Fruit fly (Drosophila melanogaster) whole organism, adult: ENCODE data around the gene sl.

Source experiments
- CG11617 ChIP-seq: fragments of 200-800 bp; sonication (Bioruptor generic); optimal IDR thresholded peaks from 2 replicates; lab custom pipeline; 2017; ENCODE audit warnings: mild to moderate bottlenecking, missing biosample characterization, missing genetic modification reagents, missing genetic modification characterization
- CG12768 ChIP-seq: fragments of 200-800 bp; sonication (Bioruptor generic); optimal IDR thresholded peaks from 2 replicates; lab custom pipeline; 2017; ENCODE audit warnings: missing biosample characterization, missing genetic modification characterization, mild to moderate bottlenecking, moderate library complexity, missing genetic modification reagents
- CG14711 ChIP-seq: fragments of 200-800 bp; sonication (Bioruptor generic); optimal IDR thresholded peaks from 2 replicates; lab custom pipeline; 2018; ENCODE audit warnings: missing biosample characterization, mild to moderate bottlenecking, missing genetic modification characterization, moderate library complexity
- CG1620 ChIP-seq: fragments of 200-800 bp; sonication (Bioruptor generic); optimal IDR thresholded peaks from 2 replicates; lab custom pipeline; 2016; ENCODE audit warnings: missing biosample characterization, missing genetic modification characterization
- CG33017 ChIP-seq: fragments of 200-800 bp; sonication (Bioruptor generic); optimal IDR thresholded peaks from 2 replicates; lab custom pipeline; 2018; ENCODE audit warnings: missing biosample characterization, mild to moderate bottlenecking, missing genetic modification characterization, moderate library complexity
- CG5204 ChIP-seq: fragments of 200-800 bp; sonication (Bioruptor generic); optimal IDR thresholded peaks from 2 replicates; lab custom pipeline; 2016; ENCODE audit warnings: missing biosample characterization, missing genetic modification characterization
- CG7045 ChIP-seq: fragments of 200-800 bp; sonication (Bioruptor generic); optimal IDR thresholded peaks from 2 replicates; lab custom pipeline; 2017; ENCODE audit warnings: missing biosample characterization, mild to moderate bottlenecking, missing genetic modification characterization
- CG7101 ChIP-seq: fragments of 200-800 bp; sonication (Bioruptor generic); optimal IDR thresholded peaks from 2 replicates; lab custom pipeline; 2018; ENCODE audit warnings: missing biosample characterization, mild to moderate bottlenecking, missing genetic modification characterization, moderate library complexity
- Clk ChIP-seq: fragments of 200-800 bp; sonication (Bioruptor generic); optimal IDR thresholded peaks from 2 replicates; lab custom pipeline; 2017; ENCODE audit warnings: missing biosample characterization, missing genetic modification characterization
- Crg-1 ChIP-seq: fragments of 200-800 bp; sonication (Bioruptor generic); optimal IDR thresholded peaks from 2 replicates; lab custom pipeline; 2016; ENCODE audit warnings: missing biosample characterization, missing genetic modification characterization
- Hr96 ChIP-seq: fragments of 200-800 bp; sonication (Bioruptor generic); optimal IDR thresholded peaks from 2 replicates; lab custom pipeline; 2016; ENCODE audit warnings: missing biosample characterization, missing genetic modification characterization
- Mnt ChIP-seq: fragments of 200-800 bp; sonication (Bioruptor generic); optimal IDR thresholded peaks from 2 replicates; lab custom pipeline; 2016; ENCODE audit warnings: missing biosample characterization, mild to moderate bottlenecking, missing genetic modification characterization
- bab1 ChIP-seq: fragments of 200-800 bp; sonication (Bioruptor generic); optimal IDR thresholded peaks from 3 replicates; lab custom pipeline; 2019; ENCODE audit warnings: missing biosample characterization, mild to moderate bottlenecking, missing genetic modification characterization, moderate library complexity
- cic ChIP-seq: fragments of 200-800 bp; sonication (Bioruptor generic); optimal IDR thresholded peaks from 2 replicates; lab custom pipeline; 2017; ENCODE audit warnings: missing biosample characterization, mild to moderate bottlenecking, missing genetic modification characterization, moderate library complexity
- cnc ChIP-seq, 2 experiments: fragments of >200 bp; optimal IDR thresholded peaks; 2 replicates each; lab custom pipeline; 2017
- kay ChIP-seq: fragments of 200-800 bp; sonication (Bioruptor generic); peaks from one replicate; lab custom pipeline; 2016; ENCODE audit warnings: missing biosample characterization, missing genetic modification characterization, borderline replicate concordance
- ovo ChIP-seq: fragments of 200-800 bp; sonication (Bioruptor generic); optimal IDR thresholded peaks from 2 replicates; lab custom pipeline; 2016; ENCODE audit warnings: missing biosample characterization, missing genetic modification characterization
- pad ChIP-seq: fragments of 200-800 bp; sonication (Bioruptor generic); optimal IDR thresholded peaks from 3 replicates; lab custom pipeline; 2017; ENCODE audit warnings: missing biosample characterization, missing genetic modification characterization, mild to moderate bottlenecking, moderate library complexity, missing genetic modification reagents
- tj ChIP-seq: fragments of 200-800 bp; sonication (Bioruptor generic); optimal IDR thresholded peaks from 3 replicates; lab custom pipeline; 2017; ENCODE audit warnings: missing biosample characterization, mild to moderate bottlenecking, missing genetic modification characterization, moderate library complexity
- toe ChIP-seq: fragments of 200-800 bp; sonication (Bioruptor generic); optimal IDR thresholded peaks from 2 replicates; lab custom pipeline; 2016; ENCODE audit warnings: missing biosample characterization, missing genetic modification characterization

The sl gene

dm6 chrX:16350062-16350461, at the start of gene sl:
Gene sl (plus strand): TSS chrX:16350315.
- TF ChIP-seq CG14711 (tag; lab: Kevin White, UChicago) (peak; percentile 67), CG12768 (GFP tag; lab: Kevin White, UChicago) (no peak), CG33017 (tag; lab: Kevin White, UChicago) (no peak), cnc (optimal IDR thresholded peaks at IDR 0.05; lab: Kevin White, UChicago) (no peak)

- TF ChIP-seq Clk (GFP tag; lab: Kevin White, UChicago) (no peak), Crg-1 (no peak), cnc (optimal IDR thresholded peaks at IDR 0.05; lab: Kevin White, UChicago) (no peak), CG33017 (tag; lab: Kevin White, UChicago) (no peak), CG14711 (tag; lab: Kevin White, UChicago) (peak; percentile 5), kay (GFP tag; lab: Kevin White, UChicago) (no peak)
Measured at dm6 chrX:16303636-16304035, 46.5 kb upstream of the sl start, which contains the start of gene CG3679. Gene CG3679 (plus strand): TSS chrX:16303870.

DNA sequence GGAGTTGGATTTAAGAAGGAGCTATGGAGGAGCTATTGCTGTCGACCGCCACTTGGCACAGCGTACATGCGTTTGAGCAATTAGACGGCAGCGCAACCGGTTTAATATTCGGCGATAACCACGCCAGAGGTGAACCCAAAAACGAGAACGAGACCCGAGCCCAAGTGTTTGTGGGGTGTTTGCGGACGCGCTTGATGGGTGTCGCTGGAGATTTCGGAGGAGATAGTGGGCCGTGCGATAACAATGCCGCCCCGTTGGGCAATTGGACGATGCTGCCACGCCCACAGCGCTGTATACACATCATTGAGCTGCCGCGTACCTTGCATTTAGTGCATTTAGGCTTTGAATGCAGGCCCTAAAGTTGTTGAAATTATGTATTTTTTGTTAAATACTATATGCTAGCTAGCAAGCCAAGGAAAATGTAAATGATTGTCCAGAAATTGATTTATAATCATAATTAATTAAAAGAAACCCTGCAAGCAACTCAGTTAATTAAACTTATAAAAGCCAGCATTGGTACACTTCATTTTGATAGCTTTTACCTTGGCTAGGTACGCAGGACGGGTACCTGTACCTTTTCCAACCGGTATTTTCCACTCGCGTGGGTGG, 41.7 kb upstream of the sl start, which contains the start of gene Had1:
Gene Had1 (minus strand): TSS at position 358 of the 609 bp plus-strand sequence.
- TF ChIP-seq Hr96 (GFP tag; lab: Kevin White, UChicago) (no peak), Clk (GFP tag; lab: Kevin White, UChicago) (no peak), kay (GFP tag; lab: Kevin White, UChicago) (no peak), cic (GFP tag; lab: Kevin White, UChicago) (no peak), CG5204 (GFP tag; lab: Kevin White, UChicago) (no peak), Crg-1 (no peak), pad (no peak), CG12768 (GFP tag; lab: Kevin White, UChicago) (no peak), CG33017 (tag; lab: Kevin White, UChicago) (no peak), CG7101 (tag; lab: Kevin White, UChicago) (no peak), ovo (GFP tag; lab: Kevin White, UChicago) (no peak), CG7045 (GFP tag; lab: Kevin White, UChicago) (no peak), CG11617 (GFP tag; lab: Kevin White, UChicago) (no peak)

DNA sequence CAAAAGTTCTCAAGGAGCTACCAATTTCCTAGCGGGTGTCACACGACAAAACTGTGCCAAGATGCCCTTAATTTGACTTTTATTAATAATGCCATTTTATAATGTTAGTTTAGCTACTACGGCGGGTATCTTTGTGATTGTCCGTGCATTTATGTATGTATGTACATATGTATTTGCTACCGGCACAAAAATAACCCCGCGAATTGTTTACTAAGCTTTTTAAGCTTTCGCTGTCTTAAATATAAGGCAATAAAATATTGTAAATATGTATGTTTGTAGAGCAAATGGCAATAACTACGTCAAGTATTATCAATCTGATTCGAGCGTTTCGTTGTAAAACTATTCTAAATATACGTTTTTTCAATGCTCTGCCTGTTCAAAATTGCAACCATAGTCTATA, 41.2 kb upstream of the sl start:
- TF ChIP-seq tj (GFP tag; lab: Kevin White, UChicago) = peak; percentile 47
- TF ChIP-seq kay (GFP tag; lab: Kevin White, UChicago) = peak; percentile 87
- no peak for TF ChIP-seq Mnt (GFP tag; lab: Kevin White, UChicago)
- TF ChIP-seq toe (GFP tag; lab: Kevin White, UChicago) = no peak
- no peak for TF ChIP-seq bab1 (GFP tag; lab: Kevin White, UChicago)
- no peak for TF ChIP-seq CG11617 (GFP tag; lab: Kevin White, UChicago)
- no peak for TF ChIP-seq CG7101 (tag; lab: Kevin White, UChicago)
- no peak for TF ChIP-seq pad
- no peak for TF ChIP-seq CG12768 (GFP tag; lab: Kevin White, UChicago)
- no peak for TF ChIP-seq Clk (GFP tag; lab: Kevin White, UChicago)
- peak; percentile 71 for TF ChIP-seq cic (GFP tag; lab: Kevin White, UChicago)
- no peak for TF ChIP-seq cnc (optimal IDR thresholded peaks at IDR 0.05; lab: Kevin White, UChicago)
- TF ChIP-seq CG7045 (GFP tag; lab: Kevin White, UChicago) = no peak

DNA sequence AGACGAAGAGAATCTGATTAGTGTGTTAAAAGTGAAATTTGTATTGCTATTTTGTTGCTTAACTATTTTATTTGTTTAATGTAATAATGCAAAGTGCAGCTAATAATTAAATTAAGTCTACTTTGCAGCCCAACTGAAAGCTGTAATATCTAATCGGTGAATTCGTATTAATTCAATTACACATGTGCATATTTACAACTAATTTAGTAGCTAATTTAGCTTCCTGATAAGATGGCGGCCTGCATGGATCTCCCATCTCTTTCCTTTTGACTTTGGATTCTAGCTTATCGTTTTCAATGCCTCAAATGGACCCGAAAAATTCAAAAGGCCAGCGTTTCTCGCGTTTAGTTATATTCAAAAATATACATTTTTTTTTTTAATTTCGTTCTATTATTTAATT, 40.4 kb upstream of the sl start:
- TF ChIP-seq toe (GFP tag; lab: Kevin White, UChicago) (no peak), CG7045 (GFP tag; lab: Kevin White, UChicago) (no peak), CG33017 (tag; lab: Kevin White, UChicago) (no peak), kay (GFP tag; lab: Kevin White, UChicago) (no peak), CG7101 (tag; lab: Kevin White, UChicago) (no peak), CG12768 (GFP tag; lab: Kevin White, UChicago) (no peak), tj (GFP tag; lab: Kevin White, UChicago) (no peak), cic (GFP tag; lab: Kevin White, UChicago) (no peak), ovo (GFP tag; lab: Kevin White, UChicago) (no peak), Mnt (GFP tag; lab: Kevin White, UChicago) (no peak)

- TF ChIP-seq CG5204 (GFP tag; lab: Kevin White, UChicago) = no peak
- peak; percentile 43 for TF ChIP-seq CG11617 (GFP tag; lab: Kevin White, UChicago)
- TF ChIP-seq kay (GFP tag; lab: Kevin White, UChicago) = peak; percentile 55
- TF ChIP-seq bab1 (GFP tag; lab: Kevin White, UChicago) = peak; percentile 79
- peak; percentile 1 for TF ChIP-seq CG7101 (tag; lab: Kevin White, UChicago)
- peak; percentile 31 for TF ChIP-seq tj (GFP tag; lab: Kevin White, UChicago)
- TF ChIP-seq Hr96 (GFP tag; lab: Kevin White, UChicago) = no peak
- TF ChIP-seq CG14711 (tag; lab: Kevin White, UChicago) = peak; percentile 14
- peak; percentile 5 for TF ChIP-seq pad
- TF ChIP-seq Mnt (GFP tag; lab: Kevin White, UChicago) = no peak
- no peak for TF ChIP-seq CG1620 (GFP tag; lab: Kevin White, UChicago)
- peak; percentile 4 for TF ChIP-seq Crg-1
Measured at dm6 chrX:16313078-16313875, 36.8 kb upstream of the sl start, which contains the start of the genes CG9915 and SWIP. Gene CG9915 (minus strand): TSS chrX:16313138. Gene SWIP (plus strand): TSS chrX:16313709.
